Fruit fly (Drosophila melanogaster): ENCODE data around the gene p53.

The p53 gene

dm6 chr3R:23004161-23004560 lies 49.7 kb downstream of the p53 start (continued):
- no peak for TF ChIP-seq CG14014 (GFP tag; IDR thresholded peaks at IDR 0.05)
- TF ChIP-seq CG10267 (tag; optimal IDR thresholded peaks at IDR 0.05) = no peak
- no peak for TF ChIP-seq Atf-2 (GFP tag; optimal IDR thresholded peaks at IDR 0.05)
- no peak for TF ChIP-seq Poxn (GFP tag; IDR thresholded peaks at IDR 0.05)
- TF ChIP-seq Elba2 (GFP tag; optimal IDR thresholded peaks at IDR 0.05) = no peak
- TF ChIP-seq fru (optimal IDR thresholded peaks at IDR 0.05) = no peak
- no peak for TF ChIP-seq stc (GFP tag; IDR thresholded peaks at IDR 0.05)
- TF ChIP-seq CG12769 (tag; optimal IDR thresholded peaks at IDR 0.05) = peak; percentile 11
- TF ChIP-seq Dref (GFP tag; IDR thresholded peaks at IDR 0.05) = 0 out of 2 replicates have a peak, but pooled peaks have one; percentile 22
- TF ChIP-seq CG7271 (tag; optimal IDR thresholded peaks at IDR 0.05) = no peak
- TF ChIP-seq ind (GFP tag; optimal IDR thresholded peaks at IDR 0.05) = no peak
- no peak for TF ChIP-seq phol (tag; optimal IDR thresholded peaks at IDR 0.05)
- no peak for TF ChIP-seq Jarid2 (GFP tag; optimal IDR thresholded peaks at IDR 0.05)
- TF ChIP-seq schlank (tag; optimal IDR thresholded peaks at IDR 0.05) = no peak
- 0 out of 2 replicates have a peak, but pooled peaks have one; percentile 5 for TF ChIP-seq CG5953 (GFP tag; IDR thresholded peaks at IDR 0.05)
